Worm (Caenorhabditis elegans) whole organism, L4 larva: ENCODE data around the gene C01G10.7.

Experiments used
- F10B5.3 ChIP-seq: sonication (generic microtip); optimal IDR thresholded peaks from 2 replicates; lab custom pipeline; 2016; ENCODE audit warnings: mild to moderate bottlenecking, missing genetic modification characterization, missing compliant biosample characterization
- F49E8.2 ChIP-seq: sonication (generic microtip); optimal IDR thresholded peaks from 2 replicates; lab custom pipeline; 2016; ENCODE audit warnings: missing compliant biosample characterization, mild to moderate bottlenecking, missing genetic modification characterization, borderline replicate concordance
- dve-1 ChIP-seq: sonication (generic microtip); optimal IDR thresholded peaks from 2 replicates; lab custom pipeline; 2017; ENCODE audit warnings: antibody characterized with exemption, mild to moderate bottlenecking, missing genetic modification characterization, missing compliant biosample characterization; ENCODE audit not compliant: insufficient read depth
- jun-1 ChIP-seq: fragments of 150-350 bp; optimal IDR thresholded peaks from 2 replicates; lab custom pipeline; 2014; ENCODE audit warnings: missing biosample characterization, missing genetic modification reagents, missing genetic modification characterization
- lin-29 ChIP-seq: fragments of 200-800 bp; sonication (Bioruptor generic); IDR thresholded peaks from 2 replicates; pipeline ENCODE4 v1.3.6; 2022; ENCODE audit warnings: missing genetic modification reagents, missing genetic modification characterization, missing compliant biosample characterization
- mep-1 ChIP-seq: fragments of 150-350 bp; sonication (generic microtip); optimal IDR thresholded peaks from 3 replicates; lab custom pipeline; 2014; ENCODE audit warnings: missing biosample characterization, missing genetic modification characterization
- nhr-48 ChIP-seq: sonication (generic microtip); optimal IDR thresholded peaks from 2 replicates; lab custom pipeline; 2016; ENCODE audit warnings: mild to moderate bottlenecking, missing genetic modification characterization, missing compliant biosample characterization
- nhr-76 ChIP-seq: fragments of 150-350 bp; optimal IDR thresholded peaks from 2 replicates; lab custom pipeline; 2014; ENCODE audit warnings: missing biosample characterization, missing genetic modification characterization
- ztf-11 ChIP-seq: fragments of 150-350 bp; optimal IDR thresholded peaks from 2 replicates; lab custom pipeline; 2014; ENCODE audit warnings: missing biosample characterization, missing genetic modification characterization

DNA sequence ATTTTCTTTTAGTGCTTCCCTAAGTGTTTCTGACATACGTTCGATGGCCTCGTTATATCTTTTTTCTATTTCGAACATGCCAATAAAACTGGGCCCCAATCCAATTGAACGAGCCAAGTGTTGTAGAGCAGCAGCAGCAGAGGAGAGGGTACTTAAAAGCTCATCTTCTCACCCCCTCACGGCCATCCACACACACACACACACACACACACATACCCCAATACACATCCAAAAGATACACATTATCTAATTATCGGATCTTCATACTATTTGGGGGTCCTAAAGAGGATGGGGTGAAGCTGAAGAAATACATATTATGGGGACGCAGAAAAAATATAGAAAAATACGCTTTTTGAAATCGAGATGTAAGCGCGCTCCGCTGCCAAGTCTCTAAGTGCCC, 12.8 kb upstream of the C01G10.7 start:
- TF ChIP-seq F49E8.2 (tag; lab: Kevin White, UChicago) (no peak), jun-1 (no peak), ztf-11 (tag; lab: Kevin White, UChicago) (no peak), mep-1 (tag; lab: Kevin White, UChicago) (no peak), nhr-76 (no peak), nhr-48 (no peak), F10B5.3 (tag; lab: Kevin White, UChicago) (no peak), dve-1 (tag; lab: Kevin White, UChicago) (no peak), lin-29 (no peak)
